Worm (Caenorhabditis elegans) whole organism, L4 larva: ENCODE data around the gene F37C12.14.

ENCODE experiments used
- duxl-1 ChIP-seq: sonication (generic microtip); optimal IDR thresholded peaks from 2 replicates; lab custom pipeline; 2016; ENCODE audit warnings: mild to moderate bottlenecking, missing genetic modification characterization, moderate library complexity, missing compliant biosample characterization; ENCODE audit not compliant: poor library complexity
- gei-8 ChIP-seq: fragments of 200-800 bp; sonication (Bioruptor generic); optimal IDR thresholded peaks from 2 replicates; lab custom pipeline; 2018; ENCODE audit warnings: mild to moderate bottlenecking, missing genetic modification characterization, missing compliant biosample characterization
- set-16 ChIP-seq: fragments of 200-800 bp; sonication (Bioruptor generic); IDR thresholded peaks from 2 replicates; pipeline ENCODE4 v1.3.6; 2022; ENCODE audit warnings: missing genetic modification reagents, missing genetic modification characterization, missing compliant biosample characterization
- skn-1 ChIP-seq: fragments of 150-350 bp; optimal IDR thresholded peaks from 2 replicates; lab custom pipeline; 2014; ENCODE audit warnings: missing biosample characterization, missing genetic modification characterization
- ztf-11 ChIP-seq: fragments of 150-350 bp; optimal IDR thresholded peaks from 2 replicates; lab custom pipeline; 2014; ENCODE audit warnings: missing biosample characterization, missing genetic modification characterization

DNA sequence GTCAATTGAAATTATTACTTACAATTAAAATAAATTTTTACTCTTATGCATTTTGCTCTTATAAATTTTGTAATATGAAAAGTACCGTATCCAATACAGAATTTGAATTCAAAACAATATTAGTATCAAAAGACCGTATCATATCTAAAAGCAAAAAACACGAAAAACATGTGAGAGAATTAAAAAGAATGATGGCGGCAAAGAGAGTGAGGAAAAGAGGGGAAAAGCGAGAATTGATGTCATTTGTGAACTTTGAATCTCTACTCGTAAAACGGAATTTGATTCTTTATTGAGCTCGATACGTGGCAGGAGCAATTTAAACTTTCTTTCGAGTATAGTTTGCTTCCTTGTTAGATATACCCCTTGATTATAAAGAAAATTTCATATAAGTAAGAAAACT, 30.8 kb downstream of the F37C12.14 start:
- no peak for TF ChIP-seq set-16 (GFP tag; lab: Robert Waterston, UW)
- TF ChIP-seq gei-8 (GFP tag; lab: Kevin White, UChicago): no peak
- TF ChIP-seq skn-1: no peak
- no peak for TF ChIP-seq duxl-1 (tag; lab: Kevin White, UChicago)
- TF ChIP-seq ztf-11 (tag; lab: Kevin White, UChicago): no peak
